Fruit fly (Drosophila melanogaster): ENCODE results near the gene sloth2.

- TF ChIP-seq z (GFP tag; IDR thresholded peaks at IDR 0.05) = peak; percentile 75
- no peak for TF ChIP-seq CG33213 (GFP tag; optimal IDR thresholded peaks at IDR 0.05)
- TF ChIP-seq CG10543 (GFP tag; optimal IDR thresholded peaks at IDR 0.05) = peak; percentile 82
- no peak for TF ChIP-seq lmd (GFP tag; IDR thresholded peaks at IDR 0.05)
- TF ChIP-seq CG2120 (GFP tag; optimal IDR thresholded peaks at IDR 0.05) = no peak
- peak; percentile 35 for TF ChIP-seq scrt (GFP tag; optimal IDR thresholded peaks at IDR 0.05)
- TF ChIP-seq en (GFP tag; optimal IDR thresholded peaks at IDR 0.05) = no peak
- no peak for TF ChIP-seq insv (GFP tag; optimal IDR thresholded peaks at IDR 0.05)
- 0 out of 3 replicates have a peak, but pooled peaks have one; percentile 52 for TF ChIP-seq otp (GFP tag; IDR thresholded peaks at IDR 0.05)
- no peak for TF ChIP-seq cg (GFP tag; optimal IDR thresholded peaks at IDR 0.05)
- TF ChIP-seq CG14965 (GFP tag; optimal IDR thresholded peaks at IDR 0.05; ENCODE audit: borderline replicate concordance) = no peak
- no peak for TF ChIP-seq nmo (GFP tag; optimal IDR thresholded peaks at IDR 0.05)
- TF ChIP-seq bbx (GFP tag; IDR thresholded peaks at IDR 0.05; ENCODE audit: partially characterized antibody) = peak; percentile 67
Observed at dm6 chrX:6998492-6998852, 12.7 kb upstream of the sloth2 start, which contains the start of gene Inx2.
